Worm (Caenorhabditis elegans): ENCODE data around the gene col-81.
A peak's percentile ranks its signal among the peaks of the same experiment; 100 is the strongest.

DNA sequence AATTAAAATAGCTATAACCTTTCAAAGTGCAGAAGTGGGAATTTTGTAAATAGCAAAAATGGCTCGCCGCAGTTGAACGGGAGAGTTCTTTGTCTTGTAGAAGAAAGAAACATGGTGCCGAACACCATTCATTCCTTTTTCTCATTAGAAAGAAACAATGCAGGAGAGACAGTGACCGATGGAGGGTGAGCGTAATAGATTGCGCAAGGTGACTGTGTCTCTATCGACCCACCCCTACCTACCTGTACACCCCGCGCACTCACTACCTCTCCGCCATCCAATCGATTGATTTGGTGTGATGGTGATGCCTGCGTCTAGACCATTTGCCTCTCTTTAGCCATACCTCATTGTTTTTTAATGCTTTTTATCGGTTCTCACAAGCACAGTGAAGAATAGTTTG lies 24.4 kb downstream of the col-81 start:
- TF ChIP-seq med-1 (GFP tag; optimal IDR thresholded peaks at IDR 0.05; ENCODE audit: insufficient read depth) (no peak), T22C8.4 (GFP tag; IDR thresholded peaks at IDR 0.05) (peak; percentile 70), cog-1 (tag; optimal IDR thresholded peaks at IDR 0.05) (no peak), ztf-23 (GFP tag; IDR thresholded peaks at IDR 0.05) (0 out of 2 replicates have a peak, but pooled peaks have one; percentile 25), ref-1 (GFP tag; conservative IDR thresholded peaks at IDR 0.05) (no peak), flt-1 (GFP tag; IDR thresholded peaks at IDR 0.05) (0 out of 2 replicates have a peak, but pooled peaks have one; percentile 54), ztf-29 (GFP tag; IDR thresholded peaks at IDR 0.05) (no peak), klf-2 (GFP tag; conservative IDR thresholded peaks at IDR 0.05) (peak; percentile 37; the same call in 1 of the 2 replicates), tab-1 (GFP tag; IDR thresholded peaks at IDR 0.05) (no peak)

Data from whole organism, midembryonic.